Worm (Caenorhabditis elegans): ENCODE measurements around the gene Y38F1A.2.

DNA sequence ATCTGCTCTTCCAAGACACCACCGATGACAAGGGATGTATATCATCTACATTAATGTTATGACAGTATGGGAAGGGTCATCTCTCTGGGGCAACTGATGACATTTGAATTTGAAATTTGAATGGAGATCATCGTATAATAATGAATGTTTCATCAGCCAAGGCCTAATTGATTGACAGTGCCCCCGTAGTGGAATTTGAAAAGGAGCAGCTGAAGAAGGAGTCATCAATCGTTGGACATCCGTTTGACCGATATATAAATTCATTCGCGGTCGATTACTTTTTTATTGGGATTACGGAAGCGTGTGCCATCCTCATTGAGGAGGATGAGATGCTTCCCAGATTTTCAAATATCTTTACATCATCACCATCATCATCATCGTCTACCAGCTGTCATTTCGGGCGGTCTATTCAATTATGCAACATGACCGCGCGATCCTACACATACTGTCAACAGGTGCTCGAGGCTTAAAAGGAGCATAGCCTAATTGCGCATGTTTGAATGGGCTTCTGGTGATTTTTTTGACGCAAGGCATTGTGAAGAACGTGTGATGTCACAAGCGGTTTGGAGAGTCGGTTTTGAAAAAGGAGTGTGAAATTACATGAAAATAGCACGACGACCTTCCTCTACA, 36.3 kb downstream of the Y38F1A.2 start:
- TF ChIP-seq M03D4.4 (tag; optimal IDR thresholded peaks at IDR 0.05) (no peak), cnd-1 (tag; optimal IDR thresholded peaks at IDR 0.05) (peak; percentile 61), ztf-11 (tag; optimal IDR thresholded peaks at IDR 0.05) (peak; percentile 19), unc-39 (tag; optimal IDR thresholded peaks at IDR 0.05) (no peak), elt-3 (tag; optimal IDR thresholded peaks at IDR 0.05) (no peak), nhr-28 (tag; optimal IDR thresholded peaks at IDR 0.05) (no peak)
